Fruit fly (Drosophila melanogaster) whole organism, adult: ENCODE measurements around the gene Wnt6.

Source experiments
- kay ChIP-seq: fragments of 200-800 bp; sonication (Bioruptor generic); peaks from one replicate; lab custom pipeline; 2016; ENCODE audit warnings: missing biosample characterization, missing genetic modification characterization, borderline replicate concordance
- toe ChIP-seq: fragments of 200-800 bp; sonication (Bioruptor generic); optimal IDR thresholded peaks from 2 replicates; lab custom pipeline; 2016; ENCODE audit warnings: missing biosample characterization, missing genetic modification characterization

- TF ChIP-seq toe (no peak), kay (GFP tag; lab: Kevin White, UChicago) (no peak)
Observed at dm6 chr2L:7319335-7319734, 14.2 kb upstream of the Wnt6 start.
